Worm (Caenorhabditis elegans): ENCODE results near the gene set-1.

DNA sequence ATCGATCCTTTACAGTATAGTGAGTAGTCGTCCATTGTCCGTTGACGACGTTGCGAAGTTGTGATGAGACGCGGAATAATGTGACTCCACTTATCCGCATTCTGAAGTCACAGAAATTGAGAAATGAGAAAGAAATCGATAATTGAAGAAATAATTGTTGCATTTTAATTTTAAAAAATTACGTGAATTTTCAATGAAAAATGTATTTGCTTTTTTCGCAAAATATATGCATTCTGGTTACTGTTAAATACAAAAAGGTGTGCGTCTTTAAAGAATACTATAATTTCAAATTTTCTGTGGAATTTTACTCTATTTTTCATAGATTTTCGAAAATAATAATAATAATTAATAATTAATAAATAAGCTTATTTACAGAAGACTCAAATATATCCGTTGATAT lies 5.4 kb downstream of the set-1 start, which contains the start of gene let-721:
- TF ChIP-seq nhr-11 (tag; optimal IDR thresholded peaks at IDR 0.05) (no peak), pat-9 (tag; optimal IDR thresholded peaks at IDR 0.05) (no peak), ama-1 (optimal IDR thresholded peaks at IDR 0.05) (no peak), nfya-1 (tag; optimal IDR thresholded peaks at IDR 0.05) (no peak), dve-1 (tag; optimal IDR thresholded peaks at IDR 0.05) (no peak), ceh-24 (tag; optimal IDR thresholded peaks at IDR 0.05) (no peak), eyg-1 (tag; optimal IDR thresholded peaks at IDR 0.05) (no peak), ceh-45 (GFP tag; IDR thresholded peaks at IDR 0.05) (no peak), tbx-7 (tag; optimal IDR thresholded peaks at IDR 0.05) (no peak)
